Fruit fly (Drosophila melanogaster): ENCODE results near the gene CG32572.
A peak's percentile ranks its signal among the peaks of the same experiment; 100 is the strongest.

CG32572 gene

dm6 chrX:16772882-16773827, 52.2 kb downstream of the CG32572 start (continued):
- TF ChIP-seq CTCF (GFP tag; optimal IDR thresholded peaks at IDR 0.05): no peak
- TF ChIP-seq mld (GFP tag; IDR thresholded peaks at IDR 0.05; ENCODE audit: partially characterized antibody): no peak
- peak; percentile 58 for TF ChIP-seq CG31441 (GFP tag; IDR thresholded peaks at IDR 0.05)
- TF ChIP-seq CG12104 (GFP tag; optimal IDR thresholded peaks at IDR 0.05): peak; percentile 5
- peak; percentile 75 for TF ChIP-seq jumu (GFP tag; optimal IDR thresholded peaks at IDR 0.05)
- TF ChIP-seq Sin3A (optimal IDR thresholded peaks at IDR 0.05): no peak
- TF ChIP-seq GATAe (GFP tag; conservative IDR thresholded peaks at IDR 0.05): no peak
- TF ChIP-seq Pdp1 (GFP tag; optimal IDR thresholded peaks at IDR 0.05): peak; percentile 60 to 66
- no peak for TF ChIP-seq pzg (GFP tag; optimal IDR thresholded peaks at IDR 0.05)
- TF ChIP-seq Spps (tag; optimal IDR thresholded peaks at IDR 0.05): peak; percentile 66
- peak; percentile 37 for TF ChIP-seq CG2875 (GFP tag; optimal IDR thresholded peaks at IDR 0.05)
- no peak for TF ChIP-seq Dref (GFP tag; IDR thresholded peaks at IDR 0.05)
- no peak for TF ChIP-seq Dbx (GFP tag; IDR thresholded peaks at IDR 0.05)
- TF ChIP-seq NK7.1 (GFP tag; optimal IDR thresholded peaks at IDR 0.05): peak; percentile 7
- TF ChIP-seq D19A (tag; optimal IDR thresholded peaks at IDR 0.05): peak; percentile 54
- TF ChIP-seq vfl (GFP tag; optimal IDR thresholded peaks at IDR 0.05): no peak
- TF ChIP-seq CG17568 (GFP tag; optimal IDR thresholded peaks at IDR 0.05): no peak
- TF ChIP-seq zfh1 (GFP tag; IDR thresholded peaks at IDR 0.05): peak; percentile 89
- no peak for TF ChIP-seq grau (tag; optimal IDR thresholded peaks at IDR 0.05)
- no peak for TF ChIP-seq NFAT (GFP tag; IDR thresholded peaks at IDR 0.05)
- peak; percentile 69 for TF ChIP-seq tin (GFP tag; optimal IDR thresholded peaks at IDR 0.05)
- peak; percentile 30 for TF ChIP-seq nerfin-1 (tag; optimal IDR thresholded peaks at IDR 0.05)
- TF ChIP-seq NfI (GFP tag; optimal IDR thresholded peaks at IDR 0.05): no peak
- peak; percentile 51 for TF ChIP-seq CG13424 (tag; optimal IDR thresholded peaks at IDR 0.05)
- peak; percentile 64 for TF ChIP-seq Side (GFP tag; optimal IDR thresholded peaks at IDR 0.05)
- TF ChIP-seq ATbp (GFP tag; optimal IDR thresholded peaks at IDR 0.05): no peak
- TF ChIP-seq chinmo (GFP tag; IDR thresholded peaks at IDR 0.05; ENCODE audit: partially characterized antibody): peak; percentile 67; the same call in 2 of the 4 replicates
- TF ChIP-seq CG1603 (tag; optimal IDR thresholded peaks at IDR 0.05): peak; percentile 72
- peak; percentile 82 for TF ChIP-seq vvl (GFP tag; IDR thresholded peaks at IDR 0.05)
- peak; percentile 53; the same call in 1 of the 2 replicates for TF ChIP-seq H2.0 (GFP tag; IDR thresholded peaks at IDR 0.05)
- TF ChIP-seq CG7372 (GFP tag; IDR thresholded peaks at IDR 0.05): no peak
- no peak for TF ChIP-seq Dll (GFP tag; IDR thresholded peaks at IDR 0.05; ENCODE audit: partially characterized antibody)
- TF ChIP-seq Xbp1 (GFP tag; optimal IDR thresholded peaks at IDR 0.05): peak; percentile 38
- TF ChIP-seq sens-2 (GFP tag; IDR thresholded peaks at IDR 0.05): peak; percentile 65; the same call in 1 of the 2 replicates
- peak; percentile 10 for TF ChIP-seq jing (GFP tag; optimal IDR thresholded peaks at IDR 0.05)
- peak in 1 of 2 experiments; percentile 40 for TF ChIP-seq Eip74EF (GFP tag; optimal IDR thresholded peaks at IDR 0.05)
- no peak for TF ChIP-seq pho (GFP tag; optimal IDR thresholded peaks at IDR 0.05)
- TF ChIP-seq ro (GFP tag; IDR thresholded peaks at IDR 0.05): 0 out of 2 replicates have a peak, but pooled peaks have one; percentile 15
- TF ChIP-seq ato (GFP tag; IDR thresholded peaks at IDR 0.05; ENCODE audit: partially characterized antibody): no peak
- no peak for TF ChIP-seq CG31224 (GFP tag; IDR thresholded peaks at IDR 0.05)
- TF ChIP-seq CG16779 (GFP tag; IDR thresholded peaks at IDR 0.05): no peak
- TF ChIP-seq CG8944 (GFP tag; optimal IDR thresholded peaks at IDR 0.05): peak; percentile 9
- no peak for TF ChIP-seq CG4617 (GFP tag; optimal IDR thresholded peaks at IDR 0.05; ENCODE audit: borderline replicate concordance)
- TF ChIP-seq CG7928 (GFP tag; optimal IDR thresholded peaks at IDR 0.05): no peak
- no peak for TF ChIP-seq CG10321 (GFP tag; IDR thresholded peaks at IDR 0.05)
- TF ChIP-seq CG12769 (tag; optimal IDR thresholded peaks at IDR 0.05): no peak
- no peak for TF ChIP-seq exex (tag; optimal IDR thresholded peaks at IDR 0.05)
- peak; percentile 96 for TF ChIP-seq sens (GFP tag)
- no peak for TF ChIP-seq CG16813 (GFP tag; IDR thresholded peaks at IDR 0.05; ENCODE audit: partially characterized antibody)
